Worm (Caenorhabditis elegans) whole organism, L1 larva: ENCODE results near the gene fbxa-86.

Source experiments
- C34B4.2 ChIP-seq: sonication (generic microtip); optimal IDR thresholded peaks from 2 replicates; lab custom pipeline; 2017; ENCODE audit warnings: mild to moderate bottlenecking, missing genetic modification characterization, missing compliant biosample characterization
- Y116A8C.19 ChIP-seq: sonication (generic microtip); optimal IDR thresholded peaks from 2 replicates; lab custom pipeline; 2016; ENCODE audit warnings: missing compliant biosample characterization, missing genetic modification characterization, borderline replicate concordance
- ceh-63 ChIP-seq: fragments of 200-800 bp; sonication (Bioruptor generic); optimal IDR thresholded peaks from 2 replicates; lab custom pipeline; 2018; ENCODE audit warnings: mild to moderate bottlenecking, missing genetic modification characterization, missing compliant biosample characterization
- ceh-88 ChIP-seq: fragments of 200-800 bp; sonication (Bioruptor generic); IDR thresholded peaks from 2 replicates; pipeline ENCODE4 v1.3.6; 2022; ENCODE audit warnings: missing genetic modification characterization, missing compliant biosample characterization
- ceh-90 ChIP-seq: sonication (generic microtip); optimal IDR thresholded peaks from 2 replicates; lab custom pipeline; 2016; ENCODE audit warnings: missing genetic modification characterization, missing compliant biosample characterization
- ces-1 ChIP-seq: fragments of 150-350 bp; optimal IDR thresholded peaks from 2 replicates; lab custom pipeline; 2014; ENCODE audit warnings: missing biosample characterization, missing genetic modification reagents, missing genetic modification characterization
- efl-1 ChIP-seq, 4 experiments: fragments of 150-350 bp; optimal IDR thresholded peaks in 3 of 4; peaks in 1 of 4; 1 replicate in 1 of 4; 2 replicates in 3 of 4; lab custom pipeline; 2014; ENCODE audit warnings: missing biosample characterization in 2 of 4, missing genetic modification characterization in 2 of 4, missing genetic modification reagents in 2 of 4
- elt-2 ChIP-seq: sonication (generic microtip); optimal IDR thresholded peaks from 2 replicates; lab custom pipeline; 2016; ENCODE audit warnings: missing genetic modification characterization, mild to moderate bottlenecking, inconsistent platforms, missing compliant biosample characterization, missing genetic modification reagents
- fkh-10 ChIP-seq: sonication (generic microtip); optimal IDR thresholded peaks from 2 replicates; lab custom pipeline; 2017; ENCODE audit warnings: missing biosample characterization, missing genetic modification reagents, missing genetic modification characterization
- fos-1 ChIP-seq: fragments of 150-350 bp; optimal IDR thresholded peaks from 2 replicates; lab custom pipeline; 2014; ENCODE audit warnings: missing biosample characterization, missing genetic modification characterization
- hlh-17 ChIP-seq: fragments of 200-800 bp; sonication (Bioruptor generic); optimal IDR thresholded peaks from 2 replicates; lab custom pipeline; 2018; ENCODE audit warnings: missing genetic modification characterization, mild to moderate bottlenecking, missing compliant biosample characterization, moderate library complexity, borderline replicate concordance
- hlh-4 ChIP-seq: sonication (generic microtip); optimal IDR thresholded peaks from 2 replicates; lab custom pipeline; 2016; ENCODE audit warnings: mild to moderate bottlenecking, missing genetic modification characterization, missing compliant biosample characterization
- hpl-2 ChIP-seq: fragments of 150-350 bp; optimal IDR thresholded peaks from 2 replicates; lab custom pipeline; 2014; ENCODE audit warnings: missing biosample characterization, missing genetic modification reagents, missing genetic modification characterization
- lin-14 ChIP-seq: fragments of 200-800 bp; sonication (Bioruptor generic); optimal IDR thresholded peaks from 2 replicates; lab custom pipeline; 2018; ENCODE audit warnings: mild to moderate bottlenecking, missing genetic modification characterization, moderate library complexity, missing compliant biosample characterization
- lin-39 ChIP-seq: fragments of 150-350 bp; optimal IDR thresholded peaks from 2 replicates; lab custom pipeline; 2014; ENCODE audit warnings: missing biosample characterization, missing genetic modification reagents, missing genetic modification characterization
- nhr-11 ChIP-seq: fragments of 150-350 bp; optimal IDR thresholded peaks from 2 replicates; lab custom pipeline; 2014; ENCODE audit warnings: missing biosample characterization, missing genetic modification characterization
- nhr-47 ChIP-seq: sonication (generic microtip); optimal IDR thresholded peaks from 2 replicates; lab custom pipeline; 2016; ENCODE audit warnings: mild to moderate bottlenecking, missing genetic modification characterization, moderate library complexity, missing compliant biosample characterization
- nhr-90 ChIP-seq: sonication (generic microtip); optimal IDR thresholded peaks from 2 replicates; lab custom pipeline; 2016; ENCODE audit warnings: mild to moderate bottlenecking, missing genetic modification characterization, missing compliant biosample characterization; ENCODE audit not compliant: poor library complexity
- pax-3 ChIP-seq: fragments of 200-800 bp; sonication (Bioruptor generic); optimal IDR thresholded peaks from 2 replicates; lab custom pipeline; 2018; ENCODE audit warnings: mild to moderate bottlenecking, missing genetic modification characterization, moderate library complexity, missing compliant biosample characterization
- sox-4 ChIP-seq: sonication (generic microtip); optimal IDR thresholded peaks from 2 replicates; lab custom pipeline; 2016; ENCODE audit warnings: missing genetic modification characterization, missing compliant biosample characterization
- sptf-1 ChIP-seq: fragments of 150-350 bp; optimal IDR thresholded peaks from 2 replicates; lab custom pipeline; 2014; ENCODE audit warnings: missing biosample characterization, missing genetic modification characterization
- sup-37 ChIP-seq: fragments of 200-800 bp; sonication (Bioruptor generic); optimal IDR thresholded peaks from 2 replicates; lab custom pipeline; 2018; ENCODE audit warnings: mild to moderate bottlenecking, missing genetic modification characterization, missing compliant biosample characterization
- tlp-1 ChIP-seq: fragments of 150-350 bp; optimal IDR thresholded peaks from 2 replicates; lab custom pipeline; 2014; ENCODE audit warnings: missing biosample characterization, missing genetic modification characterization
- unc-30 ChIP-seq: sonication (generic microtip); optimal IDR thresholded peaks from 2 replicates; lab custom pipeline; 2017; ENCODE audit warnings: missing biosample characterization, missing genetic modification characterization
- unc-62 ChIP-seq: fragments of 150-350 bp; optimal IDR thresholded peaks from 2 replicates; lab custom pipeline; 2014; ENCODE audit warnings: missing biosample characterization, missing genetic modification reagents, missing genetic modification characterization
- unc-86 ChIP-seq: sonication (generic microtip); optimal IDR thresholded peaks from 2 replicates; lab custom pipeline; 2016; ENCODE audit warnings: missing genetic modification characterization, missing compliant biosample characterization
- unc-98 ChIP-seq: fragments of 200-800 bp; sonication (Bioruptor generic); IDR thresholded peaks from 2 replicates; pipeline ENCODE4 v1.3.6; 2022; ENCODE audit warnings: missing genetic modification characterization, missing compliant biosample characterization
- xbp-1 ChIP-seq: sonication (generic microtip); optimal IDR thresholded peaks from 2 replicates; lab custom pipeline; 2016; ENCODE audit warnings: missing genetic modification characterization, missing compliant biosample characterization
- ztf-4 ChIP-seq: fragments of 150-350 bp; optimal IDR thresholded peaks from 2 replicates; lab custom pipeline; 2014; ENCODE audit warnings: missing biosample characterization, missing genetic modification characterization

fbxa-86 gene

DNA sequence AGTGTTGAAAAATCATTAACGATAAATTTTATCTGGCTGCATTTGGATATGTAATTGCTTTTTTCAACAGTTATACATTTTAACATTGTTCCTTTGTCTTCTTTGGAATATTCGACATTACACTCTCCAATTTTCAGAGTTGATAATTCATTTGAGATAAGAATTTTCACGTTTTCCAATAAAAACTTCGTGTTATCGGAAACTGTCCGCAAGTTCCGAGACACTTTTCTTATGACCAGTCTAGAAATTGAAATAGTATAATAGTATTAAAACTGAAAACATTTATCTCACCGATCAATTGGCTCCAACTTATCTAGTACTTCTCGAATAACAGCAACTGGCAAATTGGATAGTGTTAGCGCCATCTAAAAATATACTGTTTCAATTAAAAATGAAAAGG is at the start of gene fbxa-86:
Gene fbxa-86, minus strand, starts transcription at position 367 of the 400 bp plus-strand sequence.
- TF ChIP-seq pax-3 (no peak), elt-2 (peak; percentile 56)

ce11 chrIV:4986246-4986645 is 48.4 kb upstream of the fbxa-86 start, which contains the start of gene clec-177:
Gene clec-177, plus strand, starts transcription at chrIV:4986546.
- no peak for TF ChIP-seq nhr-11
- no peak for TF ChIP-seq sptf-1 (tag; lab: Kevin White, UChicago)
- no peak for TF ChIP-seq efl-1 (optimal IDR thresholded peaks at IDR 0.05; lab: Kevin White, UChicago)
- no peak for TF ChIP-seq efl-1 (GFP tag; optimal IDR thresholded peaks at IDR 0.05 in 1 of 2; lab: Kevin White, UChicago)
- TF ChIP-seq hlh-4 (tag; lab: Kevin White, UChicago): no peak
- TF ChIP-seq hlh-17: no peak

DNA sequence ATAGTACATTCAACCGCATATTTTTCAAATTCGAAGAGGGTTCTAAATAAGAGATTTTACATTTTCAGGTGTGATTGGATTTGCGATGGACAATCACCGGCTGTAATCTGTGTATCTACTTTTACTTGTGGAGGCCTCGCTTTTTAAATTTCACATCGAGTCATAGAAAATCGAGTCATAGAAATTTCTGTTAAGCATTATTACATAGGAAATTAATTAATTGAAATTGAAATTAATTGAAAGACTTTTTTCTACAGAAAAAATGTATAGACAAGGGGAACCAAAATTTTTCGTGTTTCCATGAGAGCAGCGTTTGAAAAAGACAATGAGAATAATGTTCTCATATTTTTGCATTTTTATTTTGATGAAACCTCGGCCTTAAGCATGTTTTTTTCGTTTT is 45.9 kb upstream of the fbxa-86 start, which contains the start of gene clec-176:
Gene clec-176, plus strand, starts transcription at position 301 of the 400 bp plus-strand sequence.
- no peak for TF ChIP-seq ceh-63 (GFP tag; lab: Kevin White, UChicago)
- TF ChIP-seq ceh-90 (tag; lab: Kevin White, UChicago): no peak
- no peak for TF ChIP-seq unc-98
- TF ChIP-seq tlp-1 (tag; lab: Kevin White, UChicago): no peak

DNA sequence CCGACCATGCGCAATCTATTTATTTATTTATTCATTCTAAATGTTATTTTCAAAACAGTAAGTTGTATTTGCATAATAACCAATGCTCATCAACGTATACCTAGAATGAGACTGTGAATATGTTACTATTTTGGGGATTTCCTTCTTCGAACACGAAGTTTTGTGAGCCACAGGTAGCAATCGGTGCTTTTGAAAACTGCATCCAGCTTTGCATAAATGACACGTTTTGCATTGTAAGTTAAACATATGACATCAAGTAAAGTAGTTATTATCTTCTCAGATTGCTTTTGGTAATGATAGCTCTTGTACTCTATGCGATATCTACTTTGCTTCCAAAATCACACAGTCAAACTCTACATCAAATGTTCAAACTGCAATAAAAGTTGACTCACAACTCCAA is 44.7 kb upstream of the fbxa-86 start, which contains the start of gene E03H12.4:
Gene E03H12.4, plus strand, starts transcription at position 120 of the 400 bp plus-strand sequence.
- TF ChIP-seq efl-1 (optimal IDR thresholded peaks at IDR 0.05; lab: Kevin White, UChicago) (no peak), efl-1 (GFP tag; optimal IDR thresholded peaks at IDR 0.05 in 1 of 2; lab: Kevin White, UChicago) (peak in 1 of 2 experiments; percentile 79), C34B4.2 (tag; lab: Kevin White, UChicago) (no peak), fos-1 (tag; lab: Kevin White, UChicago) (no peak), nhr-47 (tag; lab: Kevin White, UChicago) (no peak), lin-14 (no peak)

ce11 chrIV:4981027-4981426 is 43.2 kb upstream of the fbxa-86 start, which contains the start of gene srz-24:
Gene srz-24, minus strand, starts transcription at chrIV:4981127.
- peak; percentile 9 for TF ChIP-seq hlh-4 (tag; lab: Kevin White, UChicago)
- TF ChIP-seq nhr-90 (tag; lab: Kevin White, UChicago): no peak
- TF ChIP-seq efl-1 (optimal IDR thresholded peaks at IDR 0.05; lab: Kevin White, UChicago): no peak
- peak in 1 of 2 experiments; percentile 57 for TF ChIP-seq efl-1 (GFP tag; optimal IDR thresholded peaks at IDR 0.05 in 1 of 2; lab: Kevin White, UChicago)
- TF ChIP-seq tlp-1 (tag; lab: Kevin White, UChicago): no peak

ce11 chrIV:4977176-4977693 is 39.4 kb upstream of the fbxa-86 start, which contains the start of gene E03H12.5:
Gene E03H12.5, plus strand, starts transcription at chrIV:4977226.
- no peak for TF ChIP-seq Y116A8C.19 (tag; lab: Kevin White, UChicago)
- TF ChIP-seq ceh-88 (GFP tag; lab: Robert Waterston, UW): no peak
- TF ChIP-seq ces-1 (GFP tag; lab: Kevin White, UChicago): no peak
- no peak for TF ChIP-seq lin-39
- no peak for TF ChIP-seq unc-62 (GFP tag; lab: Kevin White, UChicago)
- TF ChIP-seq sox-4 (tag; lab: Kevin White, UChicago): no peak
- no peak for TF ChIP-seq hpl-2 (GFP tag; lab: Kevin White, UChicago)
- no peak for TF ChIP-seq C34B4.2 (tag; lab: Kevin White, UChicago)
- no peak for TF ChIP-seq xbp-1 (tag; lab: Kevin White, UChicago)
- TF ChIP-seq unc-86: no peak
- no peak for TF ChIP-seq sup-37 (GFP tag; lab: Kevin White, UChicago)
- no peak for TF ChIP-seq ztf-4
- no peak for TF ChIP-seq fos-1 (tag; lab: Kevin White, UChicago)
- no peak for TF ChIP-seq sptf-1 (tag; lab: Kevin White, UChicago)
- no peak for TF ChIP-seq unc-30
- TF ChIP-seq fkh-10: no peak
- TF ChIP-seq nhr-11: no peak
